Worm (Caenorhabditis elegans) whole organism, early embryonic: ENCODE results near the gene gap-2.

Experiments
- ama-1 ChIP-seq: fragments of 150-350 bp; optimal IDR thresholded peaks from 2 replicates; lab custom pipeline; 2014
- ets-7 ChIP-seq: sonication (generic microtip); optimal IDR thresholded peaks from 2 replicates; lab custom pipeline; 2016; ENCODE audit warnings: missing genotype, missing genetic modification characterization, missing compliant biosample characterization
- tra-4 ChIP-seq: sonication (generic microtip); optimal IDR thresholded peaks from 2 replicates; lab custom pipeline; 2017; ENCODE audit warnings: missing genetic modification characterization, missing compliant biosample characterization

DNA sequence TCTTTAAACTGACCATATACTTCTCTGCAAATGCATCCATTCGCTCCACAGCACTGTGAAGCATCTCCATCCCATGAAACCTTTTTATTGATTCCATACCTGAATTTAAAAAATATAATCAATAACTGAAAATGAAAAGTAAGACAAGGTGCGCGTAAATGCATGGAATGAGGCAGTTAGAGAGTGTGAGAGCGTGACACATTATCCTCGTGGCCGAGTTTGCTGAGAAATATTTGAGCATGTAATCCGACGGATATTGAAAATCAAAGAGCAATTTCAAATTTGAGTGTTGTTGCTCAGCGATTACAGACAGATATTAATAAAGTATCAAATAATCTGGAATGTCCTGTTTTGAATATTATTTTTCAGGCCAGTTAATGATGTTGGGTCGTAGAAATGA is 22.9 kb upstream of the gap-2 start, which contains the start of gene ZK899.7:
- TF ChIP-seq tra-4 (tag; lab: Kevin White, UChicago) (no peak), ama-1 (lab: Kevin White, UChicago) (no peak), ets-7 (tag; lab: Kevin White, UChicago) (no peak)
